Worm (Caenorhabditis elegans): ENCODE measurements around the gene ets-5.

ets-5 gene

DNA sequence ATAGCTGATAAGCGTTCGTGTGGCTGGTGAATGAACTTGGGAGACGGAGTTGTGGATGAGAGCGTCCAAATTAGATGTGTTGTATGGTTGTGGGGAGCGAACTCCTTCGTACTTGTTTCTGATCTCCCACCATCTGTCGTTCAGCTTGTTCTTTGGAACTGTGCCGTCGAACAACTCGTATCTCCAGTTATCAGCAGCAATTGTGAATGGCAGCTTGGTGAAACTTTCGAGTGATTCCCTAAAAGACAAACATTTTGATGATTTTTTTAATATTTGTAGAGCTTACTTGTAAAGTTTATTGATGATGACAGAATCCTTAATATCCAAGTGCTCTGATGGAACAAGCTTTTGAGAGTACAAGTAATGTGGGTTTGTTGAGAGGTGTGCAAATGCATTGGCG is 9.7 kb upstream of the ets-5 start:
- TF ChIP-seq pha-4 (tag; optimal IDR thresholded peaks at IDR 0.05), result no peak
- TF ChIP-seq egl-44 (GFP tag; IDR thresholded peaks at IDR 0.05), result no peak
- TF ChIP-seq tbp1 (GFP tag; optimal IDR thresholded peaks at IDR 0.05), result no peak
- TF ChIP-seq nhr-80 (tag; optimal IDR thresholded peaks at IDR 0.05), result peak; percentile 65
- TF ChIP-seq atf-7 (tag; optimal IDR thresholded peaks at IDR 0.05), result no peak
- no peak for TF ChIP-seq unc-62 (GFP tag; optimal IDR thresholded peaks at IDR 0.05)
- no peak for TF ChIP-seq attf-5 (GFP tag; optimal IDR thresholded peaks at IDR 0.05)
- no peak for TF ChIP-seq hlh-12 (tag; optimal IDR thresholded peaks at IDR 0.05)

DNA sequence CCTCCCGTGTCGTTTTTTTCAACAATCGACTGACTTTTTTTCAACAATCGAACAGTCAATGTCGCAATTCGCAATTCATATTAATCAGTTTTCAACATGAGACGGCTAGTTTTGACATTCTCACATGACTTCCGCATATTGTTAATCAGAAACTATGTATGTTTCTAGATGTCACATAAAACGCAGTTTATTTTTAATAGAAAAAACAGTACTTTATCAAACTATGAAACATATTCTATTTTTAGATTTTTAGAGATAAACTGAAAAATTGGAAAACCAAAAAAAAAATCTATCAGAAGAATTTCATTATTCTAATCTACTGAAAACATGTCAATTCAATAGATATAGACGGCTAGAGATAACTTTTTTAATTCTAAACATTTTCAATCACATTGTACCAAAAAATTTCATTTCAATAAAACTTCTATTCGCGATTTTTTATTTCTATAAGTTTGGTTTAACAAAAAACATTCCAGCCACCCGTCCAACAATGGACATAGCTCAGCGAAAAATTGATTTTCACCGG is 3.1 kb upstream of the ets-5 start, which contains the start of gene pnk-4:
Gene pnk-4, plus strand, starts transcription at position 476 of the 526 bp plus-strand sequence.
- no peak for TF ChIP-seq mes-4 (tag; optimal IDR thresholded peaks at IDR 0.05)
- TF ChIP-seq nfya-1 (tag; optimal IDR thresholded peaks at IDR 0.05; ENCODE audit: borderline replicate concordance, insufficient read depth), result no peak
- no peak for TF ChIP-seq ccch-3 (GFP tag; optimal IDR thresholded peaks at IDR 0.05)
- TF ChIP-seq mcd-1 (GFP tag; IDR thresholded peaks at IDR 0.05), result no peak
- no peak for TF ChIP-seq lin-40 (tag; optimal IDR thresholded peaks at IDR 0.05)
- TF ChIP-seq hmg-1.2 (GFP tag; IDR thresholded peaks at IDR 0.05), result no peak
- TF ChIP-seq mxl-1 (tag; optimal IDR thresholded peaks at IDR 0.05), result no peak
- TF ChIP-seq ZK185.1 (tag; optimal IDR thresholded peaks at IDR 0.05; ENCODE audit: poor library complexity, severe bottlenecking), result no peak
- TF ChIP-seq lin-54 (GFP tag; optimal IDR thresholded peaks at IDR 0.05), result no peak
- no peak for TF ChIP-seq F10E7.11 (tag; optimal IDR thresholded peaks at IDR 0.05)
- no peak for TF ChIP-seq sptf-2 (GFP tag; optimal IDR thresholded peaks at IDR 0.05)
- no peak for TF ChIP-seq madf-8 (GFP tag; conservative IDR thresholded peaks at IDR 0.05)

DNA sequence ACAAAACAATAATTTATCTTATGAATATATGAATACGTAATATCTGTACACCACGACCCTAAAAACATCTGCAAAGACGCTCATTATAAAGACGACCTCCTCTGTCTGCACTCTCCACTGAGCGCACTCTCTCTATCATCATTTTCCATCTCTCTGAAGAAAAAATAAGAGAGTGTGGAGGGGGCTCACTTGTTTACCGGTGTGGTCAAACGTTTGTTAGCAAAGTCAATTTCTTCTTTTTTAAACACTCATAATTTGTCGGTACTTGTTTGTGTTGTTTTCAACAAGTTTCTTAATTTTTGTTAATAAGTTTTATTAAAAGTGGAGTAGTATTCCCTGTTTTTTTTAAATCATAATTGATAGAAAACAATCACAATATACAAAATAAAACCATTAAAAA is 1.9 kb upstream of the ets-5 start:
- TF ChIP-seq hmg-1.2 (GFP tag; IDR thresholded peaks at IDR 0.05) (peak; percentile 44; the same call in 1 of the 2 replicates), aptf-3 (GFP tag; IDR thresholded peaks at IDR 0.05) (no peak)

DNA sequence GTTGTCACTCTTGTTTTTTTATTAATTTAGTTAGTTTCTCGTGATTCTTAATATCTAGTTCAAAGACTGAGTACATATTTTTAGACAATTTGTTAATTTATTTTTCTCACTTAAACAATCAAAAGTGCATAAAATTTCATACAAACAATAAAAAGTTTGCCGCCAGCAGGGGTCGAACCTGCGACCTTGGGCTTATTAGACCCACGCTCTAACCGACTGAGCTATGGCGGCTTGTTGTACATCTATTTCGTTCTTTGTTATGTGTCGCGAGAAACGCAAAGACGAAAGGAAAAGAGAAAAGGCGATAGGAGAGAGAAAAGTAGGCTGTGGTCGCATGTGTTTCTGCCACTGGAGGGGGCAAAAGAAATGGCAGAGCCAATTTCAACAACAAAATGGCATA is 1.1 kb upstream of the ets-5 start:
- TF ChIP-seq T07F8.4 (tag; optimal IDR thresholded peaks at IDR 0.05) (peak; percentile 64), snpc-1.1 (tag; optimal IDR thresholded peaks at IDR 0.05; ENCODE audit: insufficient read depth) (peak; percentile 45), nfya-2 (GFP tag; IDR thresholded peaks at IDR 0.05) (no peak), madf-6 (GFP tag; IDR thresholded peaks at IDR 0.05) (peak; percentile 55), somi-1 (GFP tag; optimal IDR thresholded peaks at IDR 0.05) (peak; percentile 79), hrde-1 (tag; optimal IDR thresholded peaks at IDR 0.05; ENCODE audit: borderline replicate concordance) (peak; percentile 55), ceh-91 (GFP tag; IDR thresholded peaks at IDR 0.05) (no peak), ztf-18 (tag; optimal IDR thresholded peaks at IDR 0.05) (peak; percentile 76), nhr-120 (GFP tag; IDR thresholded peaks at IDR 0.05) (0 out of 2 replicates have a peak, but pooled peaks have one; percentile 66), Y56A3A.18 (GFP tag; IDR thresholded peaks at IDR 0.05) (peak; percentile 61; the same call in 1 of the 2 replicates), lin-54 (GFP tag; optimal IDR thresholded peaks at IDR 0.05) (peak; percentile 64), aptf-3 (GFP tag; IDR thresholded peaks at IDR 0.05) (peak; percentile 86; the same call in 1 of the 2 replicates), akir-1 (GFP tag; optimal IDR thresholded peaks at IDR 0.05) (no peak), ztf-25 (GFP tag; IDR thresholded peaks at IDR 0.05) (peak; percentile 92), nhr-80 (tag; optimal IDR thresholded peaks at IDR 0.05) (peak; percentile 61), C06A6.2 (GFP tag; conservative IDR thresholded peaks at IDR 0.05) (no peak), egl-18 (GFP tag; IDR thresholded peaks at IDR 0.05) (no peak), let-526 (GFP tag; IDR thresholded peaks at IDR 0.05) (peak; percentile 67), F10E7.11 (tag; optimal IDR thresholded peaks at IDR 0.05) (peak; percentile 63), F49E8.2 (tag; optimal IDR thresholded peaks at IDR 0.05; ENCODE audit: insufficient read depth) (peak; percentile 6), bed-2 (GFP tag; IDR thresholded peaks at IDR 0.05) (peak; percentile 74; the same call in 1 of the 2 replicates), athp-1 (tag; optimal IDR thresholded peaks at IDR 0.05) (peak; percentile 65), lin-40 (tag; optimal IDR thresholded peaks at IDR 0.05) (peak; percentile 90), C17E4.6 (GFP tag; IDR thresholded peaks at IDR 0.05) (peak; percentile 56; the same call in 1 of the 2 replicates), mel-28 (tag; optimal IDR thresholded peaks at IDR 0.05; ENCODE audit: borderline replicate concordance) (no peak), ccch-3 (GFP tag; optimal IDR thresholded peaks at IDR 0.05) (no peak), sea-2 (GFP tag; IDR thresholded peaks at IDR 0.05) (0 out of 2 replicates have a peak, but pooled peaks have one; percentile 74), ets-4 (GFP tag; optimal IDR thresholded peaks at IDR 0.05) (peak; percentile 74)

Data from whole organism, young adult.